Worm (Caenorhabditis elegans): Measurements from ENCODE around the gene C33A12.19.

Gene C33A12.19

ce11 chrIV:9516831-9517230 lies at the start of gene C33A12.19:
TSS of gene C33A12.19 (plus strand) at chrIV:9516999.
- no peak for TF ChIP-seq unc-62 (GFP tag; optimal IDR thresholded peaks at IDR 0.05)

- no peak for TF ChIP-seq unc-62 (GFP tag; optimal IDR thresholded peaks at IDR 0.05)
These were observed 49.4 kb upstream of the C33A12.19 start, which contains the start of gene F38E11.6 for ce11 chrIV:9467418-9467817. TSS of gene F38E11.6 (minus strand) at chrIV:9467518.

ce11 chrIV:9469293-9469692 lies 47.5 kb upstream of the C33A12.19 start:
- no peak for TF ChIP-seq unc-62 (GFP tag; optimal IDR thresholded peaks at IDR 0.05)

ce11 chrIV:9477135-9477928 lies 39.5 kb upstream of the C33A12.19 start, which contains the start of gene wrt-3:
TSS of gene wrt-3 (minus strand) at chrIV:9477456.
- no peak for TF ChIP-seq unc-62 (GFP tag; optimal IDR thresholded peaks at IDR 0.05)

ce11 chrIV:9480936-9481335 lies 35.9 kb upstream of the C33A12.19 start, which contains the start of gene cng-3:
TSS of gene cng-3 (minus strand) at chrIV:9481037.
- TF ChIP-seq unc-62 (GFP tag; optimal IDR thresholded peaks at IDR 0.05), result no peak

ce11 chrIV:9485040-9485439 lies 31.8 kb upstream of the C33A12.19 start, which contains the start of gene gadr-2:
TSS of gene gadr-2 (minus strand) at chrIV:9485140.
- TF ChIP-seq unc-62 (GFP tag; optimal IDR thresholded peaks at IDR 0.05), result no peak

- no peak for TF ChIP-seq unc-62 (GFP tag; optimal IDR thresholded peaks at IDR 0.05)
These were observed 30.8 kb upstream of the C33A12.19 start, which contains the start of gene sru-2 for ce11 chrIV:9485972-9486371. TSS of gene sru-2 (plus strand) at chrIV:9486272.

- no peak for TF ChIP-seq unc-62 (GFP tag; optimal IDR thresholded peaks at IDR 0.05)
These were observed 30.0 kb upstream of the C33A12.19 start for ce11 chrIV:9486779-9487178.

ce11 chrIV:9488315-9488714 lies 28.5 kb upstream of the C33A12.19 start, which contains the start of gene sru-1:
TSS of gene sru-1 (plus strand) at chrIV:9488615.
- no peak for TF ChIP-seq unc-62 (GFP tag; optimal IDR thresholded peaks at IDR 0.05)

ce11 chrIV:9490320-9490719 lies 26.5 kb upstream of the C33A12.19 start, which contains the start of gene sru-6:
TSS of gene sru-6 (plus strand) at chrIV:9490620.
- no peak for TF ChIP-seq unc-62 (GFP tag; optimal IDR thresholded peaks at IDR 0.05)

ce11 chrIV:9496306-9496705 lies 20.5 kb upstream of the C33A12.19 start, which contains the start of gene sru-3:
TSS of gene sru-3 (plus strand) at chrIV:9496606.
- TF ChIP-seq unc-62 (GFP tag; optimal IDR thresholded peaks at IDR 0.05), result no peak

- TF ChIP-seq unc-62 (GFP tag; optimal IDR thresholded peaks at IDR 0.05), result no peak
These were observed 18.7 kb upstream of the C33A12.19 start, which contains the start of gene sru-4 for ce11 chrIV:9498088-9498487. TSS of gene sru-4 (plus strand) at chrIV:9498388.

ce11 chrIV:9499636-9500035 lies 17.2 kb upstream of the C33A12.19 start:
- no peak for TF ChIP-seq unc-62 (GFP tag; optimal IDR thresholded peaks at IDR 0.05)

- no peak for TF ChIP-seq unc-62 (GFP tag; optimal IDR thresholded peaks at IDR 0.05)
These were observed 16.7 kb upstream of the C33A12.19 start, which contains the start of gene ugt-21 for ce11 chrIV:9500100-9500499. TSS of gene ugt-21 (plus strand) at chrIV:9500311.

- no peak for TF ChIP-seq unc-62 (GFP tag; optimal IDR thresholded peaks at IDR 0.05)
These were observed 10.5 kb upstream of the C33A12.19 start, which contains the start of gene ttr-9 for ce11 chrIV:9506251-9506650. TSS of gene ttr-9 (minus strand) at chrIV:9506351.

ce11 chrIV:9508612-9509011 lies 8.2 kb upstream of the C33A12.19 start, which contains the start of gene ethe-1:
TSS of gene ethe-1 (minus strand) at chrIV:9508761.
- TF ChIP-seq unc-62 (GFP tag; optimal IDR thresholded peaks at IDR 0.05), result no peak

- TF ChIP-seq unc-62 (GFP tag; optimal IDR thresholded peaks at IDR 0.05), result no peak
These were observed 6.4 kb upstream of the C33A12.19 start, which contains the start of gene C33A12.4 for ce11 chrIV:9510439-9510838. TSS of gene C33A12.4 (minus strand) at chrIV:9510569.

Measured in whole organism, dauer.